Fruit fly (Drosophila melanogaster) whole organism, adult: ENCODE data around the gene CG43332.

ENCODE experiments used
- CG12768 ChIP-seq: fragments of 200-800 bp; sonication (Bioruptor generic); optimal IDR thresholded peaks from 2 replicates; lab custom pipeline; 2017; ENCODE audit warnings: missing biosample characterization, missing genetic modification characterization, mild to moderate bottlenecking, moderate library complexity, missing genetic modification reagents
- CG14711 ChIP-seq: fragments of 200-800 bp; sonication (Bioruptor generic); optimal IDR thresholded peaks from 2 replicates; lab custom pipeline; 2018; ENCODE audit warnings: missing biosample characterization, mild to moderate bottlenecking, missing genetic modification characterization, moderate library complexity
- CG1620 ChIP-seq: fragments of 200-800 bp; sonication (Bioruptor generic); optimal IDR thresholded peaks from 2 replicates; lab custom pipeline; 2016; ENCODE audit warnings: missing biosample characterization, missing genetic modification characterization
- CG33017 ChIP-seq: fragments of 200-800 bp; sonication (Bioruptor generic); optimal IDR thresholded peaks from 2 replicates; lab custom pipeline; 2018; ENCODE audit warnings: missing biosample characterization, mild to moderate bottlenecking, missing genetic modification characterization, moderate library complexity
- CG7045 ChIP-seq: fragments of 200-800 bp; sonication (Bioruptor generic); optimal IDR thresholded peaks from 2 replicates; lab custom pipeline; 2017; ENCODE audit warnings: missing biosample characterization, mild to moderate bottlenecking, missing genetic modification characterization
- CG7101 ChIP-seq: fragments of 200-800 bp; sonication (Bioruptor generic); optimal IDR thresholded peaks from 2 replicates; lab custom pipeline; 2018; ENCODE audit warnings: missing biosample characterization, mild to moderate bottlenecking, missing genetic modification characterization, moderate library complexity
- Hr96 ChIP-seq: fragments of 200-800 bp; sonication (Bioruptor generic); optimal IDR thresholded peaks from 2 replicates; lab custom pipeline; 2016; ENCODE audit warnings: missing biosample characterization, missing genetic modification characterization
- Mnt ChIP-seq: fragments of 200-800 bp; sonication (Bioruptor generic); optimal IDR thresholded peaks from 2 replicates; lab custom pipeline; 2016; ENCODE audit warnings: missing biosample characterization, mild to moderate bottlenecking, missing genetic modification characterization
- cic ChIP-seq: fragments of 200-800 bp; sonication (Bioruptor generic); optimal IDR thresholded peaks from 2 replicates; lab custom pipeline; 2017; ENCODE audit warnings: missing biosample characterization, mild to moderate bottlenecking, missing genetic modification characterization, moderate library complexity
- cnc ChIP-seq, 2 experiments: fragments of >200 bp; optimal IDR thresholded peaks; 2 replicates each; lab custom pipeline; 2017
- tj ChIP-seq: fragments of 200-800 bp; sonication (Bioruptor generic); optimal IDR thresholded peaks from 3 replicates; lab custom pipeline; 2017; ENCODE audit warnings: missing biosample characterization, mild to moderate bottlenecking, missing genetic modification characterization, moderate library complexity
- toe ChIP-seq: fragments of 200-800 bp; sonication (Bioruptor generic); optimal IDR thresholded peaks from 2 replicates; lab custom pipeline; 2016; ENCODE audit warnings: missing biosample characterization, missing genetic modification characterization

dm6 chr2L:14182896-14183550 is 20.0 kb upstream of the CG43332 start:
- TF ChIP-seq CG12768 (GFP tag; lab: Kevin White, UChicago) (no peak), Hr96 (GFP tag; lab: Kevin White, UChicago) (no peak), tj (GFP tag; lab: Kevin White, UChicago) (no peak), cic (GFP tag; lab: Kevin White, UChicago) (no peak), Mnt (GFP tag; lab: Kevin White, UChicago) (no peak), CG14711 (tag; lab: Kevin White, UChicago) (no peak), toe (GFP tag; lab: Kevin White, UChicago) (no peak), CG1620 (GFP tag; lab: Kevin White, UChicago) (no peak), CG7101 (tag; lab: Kevin White, UChicago) (no peak), cnc (optimal IDR thresholded peaks at IDR 0.05; lab: Kevin White, UChicago) (no peak), CG7045 (GFP tag; lab: Kevin White, UChicago) (no peak), CG33017 (tag; lab: Kevin White, UChicago) (no peak)
